Fruit fly (Drosophila melanogaster) whole organism: ENCODE measurements around the gene CG5096.

ENCODE experiments used
- CG8478 ChIP-seq: fragments of >200 bp; optimal IDR thresholded peaks from 2 replicates; lab custom pipeline; 2018; ENCODE audit warnings: inconsistent platforms
- Dll ChIP-seq: fragments of >200 bp; optimal IDR thresholded peaks from 2 replicates; lab custom pipeline; 2017
- EcR ChIP-seq, 2 experiments: fragments of >200 bp; optimal IDR thresholded peaks; 2 replicates each; lab custom pipeline; 2017; ENCODE audit warnings: missing biosample characterization in 2 of 2, missing genetic modification characterization in 2 of 2, missing genetic modification reagents in 2 of 2
- pan ChIP-seq: fragments of >200 bp; optimal IDR thresholded peaks from 2 replicates; lab custom pipeline; 2017
- psq ChIP-seq: fragments of >200 bp; optimal IDR thresholded peaks from 2 replicates; lab custom pipeline; 2017
- usp ChIP-seq: fragments of >200 bp; optimal IDR thresholded peaks from 2 replicates; lab custom pipeline; 2017; ENCODE audit warnings: missing biosample characterization, missing genetic modification characterization, mixed read lengths

DNA sequence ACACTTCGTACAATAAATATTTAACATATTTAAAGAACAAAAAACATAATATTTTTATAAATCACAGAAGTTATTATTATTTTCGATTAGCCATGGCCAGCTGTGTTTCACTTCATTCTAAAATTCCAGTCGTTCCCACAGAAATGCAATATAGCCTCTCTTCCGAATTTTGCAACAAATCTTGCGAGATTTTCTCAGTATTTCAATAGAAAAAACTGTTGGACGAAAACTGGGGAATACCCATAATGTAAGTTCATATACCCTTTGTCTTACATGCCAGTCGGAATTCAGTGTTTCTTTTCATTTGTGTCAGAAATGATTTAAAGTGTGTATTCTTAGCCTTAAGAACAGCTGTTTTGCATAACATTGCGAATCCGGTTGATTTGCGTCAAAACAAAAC, 25.6 kb upstream of the CG5096 start, which contains the start of the genes CtsL4 and ClpP:
- TF ChIP-seq pan (lab: Kevin White, UChicago) (no peak), CG8478 (lab: Kevin White, UChicago) (no peak), EcR (GFP tag; optimal IDR thresholded peaks at IDR 0.05; lab: Kevin White, UChicago) (no peak), psq (lab: Kevin White, UChicago) (no peak), usp (GFP tag; lab: Kevin White, UChicago) (no peak), Dll (lab: Kevin White, UChicago) (no peak)
